Fruit fly (Drosophila melanogaster): Measurements from ENCODE around the gene Gr68a.

Gene Gr68a

DNA sequence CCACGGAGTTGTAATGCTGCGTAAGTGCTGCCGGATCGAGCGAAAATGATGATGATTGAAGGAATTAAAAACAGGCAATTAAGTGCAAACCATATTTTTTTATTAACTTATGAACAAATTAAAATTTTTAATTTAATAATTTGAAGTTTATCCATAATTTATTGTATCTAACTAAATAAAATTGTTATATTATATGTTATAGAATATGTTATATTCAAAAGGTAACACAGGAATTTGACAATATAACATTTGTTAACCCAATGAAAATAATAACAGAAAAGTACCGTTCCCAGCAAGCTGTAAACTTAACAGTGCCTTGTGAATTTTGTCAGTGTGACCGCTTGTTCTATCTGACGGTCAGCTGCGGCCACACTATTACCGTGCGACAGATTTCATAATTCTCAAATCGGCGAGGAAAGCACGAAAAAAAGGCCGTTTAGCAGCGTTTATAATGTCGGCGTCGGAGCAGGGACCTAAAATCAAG lies 42.4 kb upstream of the Gr68a start, which contains the start of the genes Ccdc56 and mtTFB1 (continued):
- TF ChIP-seq CG18011 (GFP tag; optimal IDR thresholded peaks at IDR 0.05) (no peak), jumu (GFP tag; optimal IDR thresholded peaks at IDR 0.05) (peak; percentile 11), Med (GFP tag) (peak; percentile 65), CG7928 (GFP tag; optimal IDR thresholded peaks at IDR 0.05) (peak; percentile 3), CG12659 (GFP tag; optimal IDR thresholded peaks at IDR 0.05) (peak; percentile 61), Deaf1 (tag; optimal IDR thresholded peaks at IDR 0.05) (peak; percentile 16), tna (GFP tag; IDR thresholded peaks at IDR 0.05; ENCODE audit: partially characterized antibody) (0 out of 2 replicates have a peak, but pooled peaks have one; percentile 20), nmo (GFP tag; optimal IDR thresholded peaks at IDR 0.05) (peak; percentile 29), CG2120 (GFP tag; optimal IDR thresholded peaks at IDR 0.05) (peak; percentile 20), kay (GFP tag; optimal IDR thresholded peaks at IDR 0.05) (peak; percentile 61), wor (GFP tag; IDR thresholded peaks at IDR 0.05) (no peak), Chrac-16 (GFP tag; optimal IDR thresholded peaks at IDR 0.05) (peak; percentile 8), lmd (GFP tag; IDR thresholded peaks at IDR 0.05) (no peak), trem (tag; optimal IDR thresholded peaks at IDR 0.05) (peak; percentile 52), CG13287 (GFP tag; IDR thresholded peaks at IDR 0.05; ENCODE audit: partially characterized antibody) (no peak), Scr (GFP tag; IDR thresholded peaks at IDR 0.05; ENCODE audit: partially characterized antibody) (peak; percentile 16; the same call in 1 of the 2 replicates), sens (GFP tag) (peak; percentile 77), E2f2 (GFP tag; IDR thresholded peaks at IDR 0.05) (peak; percentile 86), CG11504 (tag; optimal IDR thresholded peaks at IDR 0.05) (peak; percentile 36), CG10267 (tag; optimal IDR thresholded peaks at IDR 0.05) (peak; percentile 55), Bdp1 (GFP tag; optimal IDR thresholded peaks at IDR 0.05) (peak; percentile 43), pho (GFP tag; optimal IDR thresholded peaks at IDR 0.05) (peak; percentile 13), CG14710 (tag; optimal IDR thresholded peaks at IDR 0.05) (peak; percentile 54), ci (GFP tag; IDR thresholded peaks at IDR 0.05) (0 out of 3 replicates have a peak, but pooled peaks have one; percentile 39), CG17359 (tag; optimal IDR thresholded peaks at IDR 0.05) (no peak), dm (GFP tag; optimal IDR thresholded peaks at IDR 0.05) (peak; percentile 2), CG8290 (GFP tag; optimal IDR thresholded peaks at IDR 0.05) (no peak), CG8290 (tag; optimal IDR thresholded peaks at IDR 0.05) (peak in 1 of 2 experiments; percentile 30), CG13424 (tag; optimal IDR thresholded peaks at IDR 0.05) (peak; percentile 2), Hr3 (GFP tag; optimal IDR thresholded peaks at IDR 0.05) (no peak), BEAF-32 (GFP tag; optimal IDR thresholded peaks at IDR 0.05) (peak; percentile 51), vvl (GFP tag; IDR thresholded peaks at IDR 0.05) (peak; percentile 4; the same call in 1 of the 2 replicates), Bteb2 (GFP tag; optimal IDR thresholded peaks at IDR 0.05) (peak; percentile 13), CG15514 (GFP tag; optimal IDR thresholded peaks at IDR 0.05) (peak; percentile 53), Hmr (GFP tag; optimal IDR thresholded peaks at IDR 0.05) (peak; percentile 29), CG10462 (GFP tag; optimal IDR thresholded peaks at IDR 0.05) (peak; percentile 31), CG12155 (GFP tag; optimal IDR thresholded peaks at IDR 0.05) (peak; percentile 91), CG17361 (GFP tag; IDR thresholded peaks at IDR 0.05) (peak; percentile 46; the same call in 1 of the 3 replicates), Dp (GFP tag; optimal IDR thresholded peaks at IDR 0.05) (peak; percentile 84), seq (GFP tag; IDR thresholded peaks at IDR 0.05) (no peak), CG30403 (GFP tag; optimal IDR thresholded peaks at IDR 0.05) (peak; percentile 0), otp (GFP tag; IDR thresholded peaks at IDR 0.05) (no peak)

Data from whole organism, embryonic.